Worm (Caenorhabditis elegans): ENCODE measurements around the gene bli-5.

- no peak for TF ChIP-seq flt-1 (GFP tag; IDR thresholded peaks at IDR 0.05)
- no peak for TF ChIP-seq ztf-23 (GFP tag; IDR thresholded peaks at IDR 0.05)
- no peak for TF ChIP-seq ref-1 (GFP tag; conservative IDR thresholded peaks at IDR 0.05)
- no peak for TF ChIP-seq ztf-29 (GFP tag; IDR thresholded peaks at IDR 0.05)
- no peak for TF ChIP-seq cog-1 (tag; optimal IDR thresholded peaks at IDR 0.05)
- no peak for TF ChIP-seq med-1 (GFP tag; optimal IDR thresholded peaks at IDR 0.05; ENCODE audit: insufficient read depth)
These were observed 25.6 kb upstream of the bli-5 start, which contains the start of gene cua-1 for ce11 chrIII:13455207-13455606.
